Fruit fly (Drosophila melanogaster): ENCODE data around the gene Kap-alpha1.
"Not testable (repeated sequence)": the region's sequence is repeated elsewhere in the genome, so short reads cannot be mapped to it uniquely, and the experiment has no call there.

DNA sequence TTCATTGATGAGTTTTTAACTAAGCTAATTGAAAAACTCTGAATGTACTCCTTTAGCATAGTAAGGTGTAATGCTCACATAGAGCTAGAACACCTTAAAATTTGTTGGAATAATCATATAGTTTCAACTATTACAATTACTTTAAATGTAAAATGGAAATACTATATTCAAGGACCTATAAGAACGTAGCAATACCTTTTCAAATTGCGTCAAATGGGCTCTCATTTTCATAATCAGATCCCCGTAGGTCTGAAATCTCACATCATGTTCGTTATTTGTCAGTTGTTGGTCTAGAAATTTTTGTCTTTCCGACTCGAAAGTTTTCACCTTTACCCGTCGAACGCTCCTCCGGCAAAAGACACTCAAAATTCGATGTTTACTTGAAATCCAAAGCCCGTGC, 46.9 kb upstream of the Kap-alpha1 start, which contains the start of gene Vtld:
- not testable (repeated sequence) for TF ChIP-seq psq, ttk, h, Sin3A, insv (optimal IDR thresholded peaks at IDR 0.05)

Measured in Kc167 (cell line).